Worm (Caenorhabditis elegans) whole organism, L4/young adult: Measurements from ENCODE around the gene srab-21.

Experiments
- W03F9.2 ChIP-seq: fragments of 150-350 bp; optimal IDR thresholded peaks from 2 replicates; lab custom pipeline; 2014; ENCODE audit warnings: missing biosample characterization, missing genetic modification characterization
- dao-5 ChIP-seq: sonication (generic microtip); optimal IDR thresholded peaks from 2 replicates; lab custom pipeline; 2016; ENCODE audit warnings: missing genotype, missing genetic modification characterization, moderate library complexity, missing compliant biosample characterization
- him-1 ChIP-seq: sonication (generic microtip); optimal IDR thresholded peaks from 2 replicates; lab custom pipeline; 2016; ENCODE audit warnings: missing genotype, missing genetic modification reagents, missing genetic modification characterization, missing compliant biosample characterization

ce11 chrV:3444777-3445089 lies 20.5 kb upstream of the srab-21 start, which contains the start of gene cfz-2:
- no peak for TF ChIP-seq him-1 (tag; lab: Kevin White, UChicago)
- no peak for TF ChIP-seq W03F9.2 (tag; lab: Kevin White, UChicago)
- no peak for TF ChIP-seq dao-5
